Worm (Caenorhabditis elegans): Measurements from ENCODE around the gene Y46H3A.5.

DNA sequence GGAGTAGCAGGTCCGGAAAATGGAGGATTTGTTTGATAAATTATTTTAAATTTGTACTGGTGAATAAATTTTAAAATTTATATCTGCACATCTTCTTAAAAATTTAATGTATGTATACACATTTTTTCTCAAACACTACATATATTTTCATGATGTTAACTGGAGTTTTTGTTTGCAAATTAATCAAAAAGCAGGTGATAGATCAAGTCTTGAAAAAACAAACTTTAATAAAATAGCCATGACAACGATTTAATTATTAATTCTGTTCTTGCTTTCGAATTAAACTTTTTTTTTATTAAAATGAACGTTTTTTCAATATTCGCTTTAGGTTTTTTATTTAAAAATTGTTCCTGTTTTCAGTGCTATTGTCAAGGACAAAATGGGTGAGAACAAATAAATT is 20.5 kb downstream of the Y46H3A.5 start, which contains the start of gene F36H9.1:
- TF ChIP-seq ets-4 (tag; optimal IDR thresholded peaks at IDR 0.05) (no peak), ceh-19 (GFP tag; optimal IDR thresholded peaks at IDR 0.05) (no peak), unc-42 (tag; optimal IDR thresholded peaks at IDR 0.05) (no peak), nhr-11 (tag; optimal IDR thresholded peaks at IDR 0.05) (no peak), ceh-9 (tag; optimal IDR thresholded peaks at IDR 0.05) (no peak), npax-4 (tag; optimal IDR thresholded peaks at IDR 0.05) (no peak), unc-86 (tag; optimal IDR thresholded peaks at IDR 0.05) (no peak), syd-9 (tag; optimal IDR thresholded peaks at IDR 0.05) (no peak)

All from whole organism, late embryonic.